Fruit fly (Drosophila melanogaster) S2 (cell line): ENCODE results near the gene CG3386.

ENCODE experiments used
- CG8478 ChIP-seq: fragments of >200 bp; optimal IDR thresholded peaks from 2 replicates; lab custom pipeline; 2018
- CTCF ChIP-seq, 2 experiments: fragments of >200 bp; optimal IDR thresholded peaks; 2 replicates each; lab custom pipeline; 2018

- TF ChIP-seq CG8478 (no peak), CTCF (optimal IDR thresholded peaks at IDR 0.05; lab: Kevin White, UChicago) (no peak)
These were observed 15.5 kb upstream of the CG3386 start for dm6 chr3L:697724-698123.
